Worm (Caenorhabditis elegans): ENCODE measurements around the gene scc-2.

DNA sequence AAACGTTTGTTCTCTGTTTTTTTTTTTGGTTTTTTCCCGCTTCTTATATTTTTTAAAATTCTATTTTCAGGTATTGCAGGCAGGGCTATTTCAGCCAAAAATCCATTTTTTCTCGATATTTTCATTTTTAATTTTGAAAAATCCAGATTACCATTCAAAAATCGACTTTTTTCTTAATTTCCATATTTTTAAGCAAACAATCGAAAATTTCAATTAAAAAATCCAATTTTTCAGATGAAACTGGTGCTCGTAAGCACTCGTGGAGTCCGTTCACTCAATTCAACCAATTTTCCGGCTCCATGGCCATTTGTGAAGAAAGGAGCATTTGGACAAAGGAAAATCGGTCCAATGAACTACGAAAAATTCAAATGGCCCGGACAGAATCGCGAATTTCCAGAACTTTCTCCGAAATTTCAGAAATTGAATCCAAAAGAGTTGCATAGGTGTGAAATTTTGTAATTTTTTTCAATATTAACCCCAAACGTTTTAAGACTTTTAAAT, 25.3 kb upstream of the scc-2 start, which contains the start of gene mrpl-41:
- TF ChIP-seq lin-13 (GFP tag; optimal IDR thresholded peaks at IDR 0.05) (no peak), vab-7 (GFP tag; IDR thresholded peaks at IDR 0.05) (no peak), nhr-111 (GFP tag; optimal IDR thresholded peaks at IDR 0.05) (no peak), snpc-4 (tag; optimal IDR thresholded peaks at IDR 0.05) (no peak), unc-39 (tag; optimal IDR thresholded peaks at IDR 0.05) (no peak), mdl-1 (tag; optimal IDR thresholded peaks at IDR 0.05) (no peak), F10B5.3 (tag; optimal IDR thresholded peaks at IDR 0.05) (no peak), lin-15B (tag; optimal IDR thresholded peaks at IDR 0.05) (no peak), fkh-10 (GFP tag; optimal IDR thresholded peaks at IDR 0.05) (no peak)

All from whole organism, L4 larva.